Fruit fly (Drosophila melanogaster) whole organism, embryonic: ENCODE measurements around the gene CG45065.

Experiments used
- CG10147 ChIP-seq: fragments of 200-800 bp; sonication (Bioruptor generic); optimal IDR thresholded peaks from 2 replicates; lab custom pipeline; 2019; ENCODE audit warnings: missing biosample characterization, mild to moderate bottlenecking, missing genetic modification characterization, moderate library complexity
- CG10274 ChIP-seq: fragments of 200-800 bp; sonication (Bioruptor generic); optimal IDR thresholded peaks from 3 replicates; lab custom pipeline; 2017; ENCODE audit warnings: missing biosample characterization, mild to moderate bottlenecking, missing genetic modification characterization
- CG12659 ChIP-seq: fragments of 200-800 bp; sonication (Bioruptor generic); optimal IDR thresholded peaks from 3 replicates; lab custom pipeline; 2017; ENCODE audit warnings: mild to moderate bottlenecking, missing biosample characterization, missing genetic modification reagents, missing genetic modification characterization
- CG13296 ChIP-seq: fragments of 200-800 bp; sonication (Bioruptor generic); optimal IDR thresholded peaks from 3 replicates; lab custom pipeline; 2018; ENCODE audit warnings: missing biosample characterization, mild to moderate bottlenecking, missing genetic modification characterization
- CG14050 ChIP-seq: fragments of 200-800 bp; sonication (Bioruptor generic); IDR thresholded peaks from 3 replicates; pipeline ENCODE4 v1.3.6; 2022; ENCODE audit warnings: missing biosample characterization, missing genetic modification characterization
- CG14441 ChIP-seq: fragments of 200-800 bp; sonication (Bioruptor generic); IDR thresholded peaks from 2 replicates; pipeline ENCODE4 v1.3.6; 2022; ENCODE audit warnings: missing biosample characterization, missing genetic modification characterization
- CG14965 ChIP-seq: fragments of 200-800 bp; sonication (Bioruptor generic); optimal IDR thresholded peaks from 2 replicates; lab custom pipeline; 2016; ENCODE audit warnings: missing biosample characterization, missing genetic modification characterization, borderline replicate concordance
- CG16779 ChIP-seq: fragments of 200-800 bp; sonication (Bioruptor generic); IDR thresholded peaks from 2 replicates; pipeline ENCODE4 v1.3.6; 2022; ENCODE audit warnings: missing biosample characterization, missing genetic modification characterization
- CG16863 ChIP-seq: fragments of 200-800 bp; sonication (Bioruptor generic); optimal IDR thresholded peaks from 3 replicates; lab custom pipeline; 2016; ENCODE audit warnings: missing biosample characterization, missing genetic modification characterization
- CG18599 ChIP-seq: fragments of 200-800 bp; sonication (Bioruptor generic); optimal IDR thresholded peaks from 3 replicates; lab custom pipeline; 2017; ENCODE audit warnings: missing biosample characterization, missing genetic modification characterization, mild to moderate bottlenecking, moderate library complexity, missing genetic modification reagents
- CG18764 ChIP-seq: fragments of 200-800 bp; sonication (Bioruptor generic); optimal IDR thresholded peaks from 3 replicates; lab custom pipeline; 2016; ENCODE audit warnings: missing biosample characterization, missing genetic modification characterization
- CG2712 ChIP-seq: fragments of 200-800 bp; optimal IDR thresholded peaks from 3 replicates; lab custom pipeline; 2019; ENCODE audit warnings: missing biosample characterization, mild to moderate bottlenecking, missing genetic modification characterization, moderate library complexity
- CG32767 ChIP-seq: fragments of 200-800 bp; sonication (Bioruptor generic); IDR thresholded peaks from 2 replicates; pipeline ENCODE4 v1.3.6; 2022; ENCODE audit warnings: missing biosample characterization, missing genetic modification characterization
- CG33213 ChIP-seq: fragments of 200-800 bp; sonication (Bioruptor generic); optimal IDR thresholded peaks from 3 replicates; lab custom pipeline; 2016; ENCODE audit warnings: missing biosample characterization, missing genetic modification characterization
- CG33557 ChIP-seq: fragments of 200-800 bp; sonication (Bioruptor generic); optimal IDR thresholded peaks from 2 replicates; lab custom pipeline; 2019; ENCODE audit warnings: missing biosample characterization, mild to moderate bottlenecking, missing genetic modification characterization, moderate library complexity
- CG6654 ChIP-seq: fragments of 200-800 bp; sonication (Bioruptor generic); optimal IDR thresholded peaks from 2 replicates; lab custom pipeline; 2017; ENCODE audit warnings: missing biosample characterization, mild to moderate bottlenecking, missing genetic modification characterization
- CG6813 ChIP-seq: fragments of 200-800 bp; sonication (Bioruptor generic); optimal IDR thresholded peaks from 2 replicates; lab custom pipeline; 2017; ENCODE audit warnings: missing biosample characterization, missing genetic modification characterization, mild to moderate bottlenecking, moderate library complexity, missing genetic modification reagents
- CG7745 ChIP-seq: fragments of 200-800 bp; sonication (Bioruptor generic); optimal IDR thresholded peaks from 2 replicates; lab custom pipeline; 2018; ENCODE audit warnings: missing biosample characterization, mild to moderate bottlenecking, missing genetic modification characterization, moderate library complexity
- CG8281 ChIP-seq: fragments of 200-800 bp; sonication (Bioruptor generic); optimal IDR thresholded peaks from 2 replicates; lab custom pipeline; 2018; ENCODE audit warnings: missing biosample characterization, mild to moderate bottlenecking, missing genetic modification characterization, moderate library complexity
- CG8924 ChIP-seq: fragments of 200-800 bp; optimal IDR thresholded peaks from 3 replicates; lab custom pipeline; 2019; ENCODE audit warnings: missing biosample characterization, mild to moderate bottlenecking, missing genetic modification characterization, moderate library complexity
- CTCF ChIP-seq: fragments of 200-800 bp; sonication (Bioruptor generic); optimal IDR thresholded peaks from 2 replicates; lab custom pipeline; 2017; ENCODE audit warnings: missing biosample characterization, mild to moderate bottlenecking, missing genetic modification characterization, moderate library complexity
- D19B ChIP-seq: fragments of 200-800 bp; sonication (Bioruptor generic); optimal IDR thresholded peaks from 2 replicates; lab custom pipeline; 2017; ENCODE audit warnings: missing biosample characterization, mild to moderate bottlenecking, missing genetic modification characterization
- Deaf1 ChIP-seq: fragments of 200-800 bp; optimal IDR thresholded peaks from 3 replicates; lab custom pipeline; 2019; ENCODE audit warnings: missing biosample characterization, mild to moderate bottlenecking, missing genetic modification characterization, moderate library complexity
- Dip2 ChIP-seq: fragments of 200-800 bp; sonication (Bioruptor generic); IDR thresholded peaks from 2 replicates; pipeline ENCODE4 v1.3.6; 2022; ENCODE audit warnings: missing biosample characterization, missing genetic modification characterization
- HLHmδ ChIP-seq: fragments of 200-800 bp; sonication (Bioruptor generic); optimal IDR thresholded peaks from 2 replicates; lab custom pipeline; 2018; ENCODE audit warnings: missing biosample characterization, mild to moderate bottlenecking, missing genetic modification characterization, moderate library complexity
- HmgD ChIP-seq: fragments of 200-800 bp; sonication (Bioruptor generic); optimal IDR thresholded peaks from 3 replicates; lab custom pipeline; 2016; ENCODE audit warnings: missing biosample characterization, missing genetic modification characterization
- Kr ChIP-seq: fragments of 200-800 bp; sonication (Bioruptor generic); optimal IDR thresholded peaks from 2 replicates; lab custom pipeline; 2017; ENCODE audit warnings: missing biosample characterization, mild to moderate bottlenecking, missing genetic modification characterization
- Lhr ChIP-seq: fragments of 200-800 bp; sonication (Bioruptor generic); optimal IDR thresholded peaks from 3 replicates; lab custom pipeline; 2017; ENCODE audit warnings: mild to moderate bottlenecking, missing biosample characterization, missing genetic modification reagents, missing genetic modification characterization
- MTF-1 ChIP-seq: fragments of 200-800 bp; sonication (Bioruptor generic); optimal IDR thresholded peaks from 2 replicates; lab custom pipeline; 2018; ENCODE audit warnings: missing biosample characterization, mild to moderate bottlenecking, missing genetic modification characterization, borderline replicate concordance
- Nf-YC ChIP-seq: fragments of 200-800 bp; optimal IDR thresholded peaks from 3 replicates; lab custom pipeline; 2019; ENCODE audit warnings: missing biosample characterization, mild to moderate bottlenecking, missing genetic modification characterization, moderate library complexity
- Opbp ChIP-seq: fragments of 200-800 bp; sonication (Bioruptor generic); IDR thresholded peaks from 3 replicates; pipeline ENCODE4 v1.3.6; 2022; ENCODE audit warnings: missing biosample characterization, missing genetic modification characterization; ENCODE audit not compliant: partially characterized antibody
- Tbp ChIP-seq: fragments of >200 bp; optimal IDR thresholded peaks from 2 replicates; lab custom pipeline; 2018; ENCODE audit warnings: missing biosample characterization, missing genetic modification characterization
- abd-A ChIP-seq: fragments of 200-800 bp; sonication (Bioruptor generic); optimal IDR thresholded peaks from 3 replicates; lab custom pipeline; 2019; ENCODE audit warnings: missing biosample characterization, mild to moderate bottlenecking, missing genetic modification characterization, moderate library complexity
- bcd ChIP-seq: fragments of 200-800 bp; sonication (Bioruptor generic); optimal IDR thresholded peaks from 2 replicates; lab custom pipeline; 2017; ENCODE audit warnings: missing biosample characterization, mild to moderate bottlenecking, missing genetic modification characterization
- chinmo ChIP-seq: fragments of 200-800 bp; sonication (Bioruptor generic); IDR thresholded peaks from 4 replicates; pipeline ENCODE4 v1.3.6; 2022; ENCODE audit warnings: missing biosample characterization, missing genetic modification characterization; ENCODE audit not compliant: partially characterized antibody
- crol ChIP-seq: fragments of 200-800 bp; sonication (Bioruptor generic); IDR thresholded peaks from 2 replicates; pipeline ENCODE4 v1.3.6; 2022; ENCODE audit warnings: missing biosample characterization, missing genetic modification characterization
- dm ChIP-seq: fragments of 200-800 bp; sonication (Bioruptor generic); optimal IDR thresholded peaks from 3 replicates; lab custom pipeline; 2016; ENCODE audit warnings: missing biosample characterization, missing genetic modification characterization
- dysf ChIP-seq: fragments of 200-800 bp; sonication (Bioruptor generic); IDR thresholded peaks from 3 replicates; pipeline ENCODE4 v1.3.6; 2022; ENCODE audit warnings: missing biosample characterization, missing genetic modification characterization
- ewg ChIP-seq: fragments of 200-800 bp; sonication (Bioruptor generic); optimal IDR thresholded peaks from 3 replicates; lab custom pipeline; 2017; ENCODE audit warnings: mild to moderate bottlenecking, missing biosample characterization, missing genetic modification reagents, missing genetic modification characterization
- fru ChIP-seq: fragments of >200 bp; optimal IDR thresholded peaks from 2 replicates; lab custom pipeline; 2017
- gem ChIP-seq: fragments of 200-800 bp; sonication (Bioruptor generic); optimal IDR thresholded peaks from 2 replicates; lab custom pipeline; 2019; ENCODE audit warnings: missing biosample characterization, mild to moderate bottlenecking, missing genetic modification characterization, moderate library complexity
- nau ChIP-seq: fragments of 200-800 bp; sonication (Bioruptor generic); optimal IDR thresholded peaks from 3 replicates; lab custom pipeline; 2017; ENCODE audit warnings: missing biosample characterization, mild to moderate bottlenecking, missing genetic modification characterization, missing genetic modification reagents
- nmo ChIP-seq: fragments of 200-800 bp; sonication (Bioruptor generic); optimal IDR thresholded peaks from 2 replicates; lab custom pipeline; 2018; ENCODE audit warnings: missing biosample characterization, mild to moderate bottlenecking, missing genetic modification characterization, moderate library complexity
- nom ChIP-seq: fragments of 200-800 bp; sonication (Bioruptor generic); optimal IDR thresholded peaks from 2 replicates; lab custom pipeline; 2017; ENCODE audit warnings: missing biosample characterization, missing genetic modification characterization, mild to moderate bottlenecking, moderate library complexity, missing genetic modification reagents
- salm ChIP-seq: fragments of 200-800 bp; sonication (Bioruptor generic); optimal IDR thresholded peaks from 2 replicates; lab custom pipeline; 2018; ENCODE audit warnings: missing biosample characterization, mild to moderate bottlenecking, missing genetic modification characterization
- sna ChIP-seq: fragments of 200-800 bp; sonication (Bioruptor generic); IDR thresholded peaks from 2 replicates; pipeline ENCODE4 v1.3.6; 2022; ENCODE audit warnings: missing biosample characterization, missing genetic modification characterization; ENCODE audit not compliant: partially characterized antibody
- zen2 ChIP-seq: fragments of 200-800 bp; sonication (Bioruptor generic); IDR thresholded peaks from 3 replicates; pipeline ENCODE4 v1.3.6; 2022; ENCODE audit warnings: missing biosample characterization, missing genetic modification characterization; ENCODE audit not compliant: partially characterized antibody

Gene CG45065

dm6 chrX:14832562-14833303 lies 49.7 kb downstream of the CG45065 start, which contains the start of gene CG14411 (continued):
- TF ChIP-seq Kr (GFP tag; lab: Kevin White, UChicago) (no peak), CG10147 (GFP tag; lab: Kevin White, UChicago) (no peak), CG33557 (no peak), CG10274 (no peak), HmgD (peak; percentile 1), nmo (GFP tag; lab: Kevin White, UChicago) (no peak), Lhr (GFP tag; lab: Kevin White, UChicago) (peak; percentile 36), HLHmδ (peak; percentile 6), CG8924 (peak; percentile 31), gem (tag; lab: Kevin White, UChicago) (no peak), CG8281 (tag; lab: Kevin White, UChicago) (no peak), sna (GFP tag; lab: Robert Waterston, UW) (peak; percentile 16; the same call in 1 of the 2 replicates), D19B (GFP tag; lab: Kevin White, UChicago) (no peak), nau (GFP tag; lab: Kevin White, UChicago) (no peak), CG14965 (GFP tag; lab: Kevin White, UChicago) (no peak), CG6813 (GFP tag; lab: Kevin White, UChicago) (no peak), MTF-1 (GFP tag; lab: Kevin White, UChicago) (no peak), nom (GFP tag; lab: Kevin White, UChicago) (peak; percentile 18), CG6654 (GFP tag; lab: Kevin White, UChicago) (no peak), dysf (GFP tag; lab: Robert Waterston, UW) (0 out of 3 replicates have a peak, but pooled peaks have one; percentile 5), Opbp (GFP tag; lab: Robert Waterston, UW) (peak; percentile 47; the same call in 1 of the 3 replicates), Deaf1 (tag; lab: Kevin White, UChicago) (no peak), CG2712 (no peak), Tbp (GFP tag; lab: Kevin White, UChicago) (no peak), abd-A (tag; lab: Kevin White, UChicago) (no peak), CG14441 (no peak), CTCF (GFP tag; lab: Kevin White, UChicago) (no peak), crol (GFP tag; lab: Robert Waterston, UW) (peak; percentile 80)

dm6 chrX:14831713-14832561 lies 50.4 kb downstream of the CG45065 start, which contains the start of gene CG14408:
TSS of gene CG14408 (minus strand) at chrX:14832033.
- TF ChIP-seq CG14050: no peak
- TF ChIP-seq CG18599: no peak
- TF ChIP-seq fru (lab: Kevin White, UChicago): no peak
- no peak for TF ChIP-seq bcd (GFP tag; lab: Kevin White, UChicago)
- no peak for TF ChIP-seq CG16863 (GFP tag; lab: Kevin White, UChicago)
- peak; percentile 40; the same call in 1 of the 3 replicates for TF ChIP-seq zen2 (GFP tag; lab: Robert Waterston, UW)
- no peak for TF ChIP-seq salm
- TF ChIP-seq CG18764 (GFP tag; lab: Kevin White, UChicago): no peak
- TF ChIP-seq CG32767 (GFP tag; lab: Robert Waterston, UW): no peak
- no peak for TF ChIP-seq CG33213 (GFP tag; lab: Kevin White, UChicago)
- TF ChIP-seq ewg (GFP tag; lab: Kevin White, UChicago): no peak
- TF ChIP-seq CG13296 (GFP tag; lab: Kevin White, UChicago): no peak
- no peak for TF ChIP-seq CG16779 (GFP tag; lab: Robert Waterston, UW)
- TF ChIP-seq D19B (GFP tag; lab: Kevin White, UChicago): no peak
- TF ChIP-seq Nf-YC: peak; percentile 7
- no peak for TF ChIP-seq MTF-1 (GFP tag; lab: Kevin White, UChicago)
- no peak for TF ChIP-seq CG7745
- TF ChIP-seq dm (GFP tag; lab: Kevin White, UChicago): no peak
- TF ChIP-seq chinmo (GFP tag; lab: Robert Waterston, UW): peak; percentile 24; the same call in 1 of the 4 replicates
- TF ChIP-seq CG12659 (GFP tag; lab: Kevin White, UChicago): peak; percentile 71
- TF ChIP-seq Dip2: no peak
